Worm (Caenorhabditis elegans) whole organism, mixed stage, embryonic: ENCODE measurements around the gene C14C11.7.

Source experiments
- ceh-39 ChIP-seq: fragments of 150-350 bp; optimal IDR thresholded peaks from 2 replicates; lab custom pipeline; 2014; ENCODE audit warnings: missing biosample characterization, missing genetic modification characterization
- ceh-43 ChIP-seq: fragments of 200-800 bp; sonication (Bioruptor generic); optimal IDR thresholded peaks from 2 replicates; lab custom pipeline; 2018; ENCODE audit warnings: mild to moderate bottlenecking, missing genetic modification characterization, moderate library complexity, missing compliant biosample characterization
- ceh-83 ChIP-seq: fragments of 200-800 bp; sonication (Bioruptor generic); optimal IDR thresholded peaks from 2 replicates; lab custom pipeline; 2018; ENCODE audit warnings: mild to moderate bottlenecking, missing genetic modification characterization, missing compliant biosample characterization
- ces-1 ChIP-seq: fragments of 150-350 bp; optimal IDR thresholded peaks from 2 replicates; lab custom pipeline; 2014; ENCODE audit warnings: missing biosample characterization, missing genetic modification reagents, missing genetic modification characterization
- cnd-1 ChIP-seq: fragments of 200-800 bp; sonication (Bioruptor generic); optimal IDR thresholded peaks from 2 replicates; lab custom pipeline; 2018; ENCODE audit warnings: mild to moderate bottlenecking, missing genetic modification characterization, missing compliant biosample characterization
- drap-1 ChIP-seq: fragments of 200-800 bp; sonication (Bioruptor generic); optimal IDR thresholded peaks from 3 replicates; lab custom pipeline; 2018; ENCODE audit warnings: mild to moderate bottlenecking, missing genetic modification characterization, missing compliant biosample characterization
- elt-1 ChIP-seq: sonication (generic microtip); optimal IDR thresholded peaks from 2 replicates; lab custom pipeline; 2017; ENCODE audit warnings: missing genetic modification characterization, mild to moderate bottlenecking, missing compliant biosample characterization, antibody characterized with exemption, moderate library complexity, borderline replicate concordance; ENCODE audit not compliant: insufficient read depth
- elt-3 ChIP-seq: fragments of 150-350 bp; optimal IDR thresholded peaks from 2 replicates; lab custom pipeline; 2014; ENCODE audit warnings: missing biosample characterization, missing genetic modification characterization
- flh-1 ChIP-seq: fragments of 200-800 bp; sonication (Bioruptor generic); optimal IDR thresholded peaks from 2 replicates; lab custom pipeline; 2018; ENCODE audit warnings: mild to moderate bottlenecking, missing genetic modification characterization, moderate library complexity, missing compliant biosample characterization
- ham-2 ChIP-seq: fragments of 200-800 bp; sonication (Bioruptor generic); optimal IDR thresholded peaks from 2 replicates; lab custom pipeline; 2018; ENCODE audit warnings: mild to moderate bottlenecking, missing genetic modification characterization, missing compliant biosample characterization
- hlh-1 ChIP-seq: fragments of 150-350 bp; optimal IDR thresholded peaks from 2 replicates; lab custom pipeline; 2014; ENCODE audit warnings: missing biosample characterization, missing genetic modification reagents, missing genetic modification characterization
- lin-32 ChIP-seq: fragments of 200-800 bp; sonication (Bioruptor generic); optimal IDR thresholded peaks from 2 replicates; lab custom pipeline; 2018; ENCODE audit warnings: mild to moderate bottlenecking, missing genetic modification characterization, missing compliant biosample characterization
- lsy-2 ChIP-seq: fragments of 150-350 bp; optimal IDR thresholded peaks from 2 replicates; lab custom pipeline; 2014; ENCODE audit warnings: missing biosample characterization, missing genetic modification characterization
- mab-5 ChIP-seq: fragments of 150-350 bp; optimal IDR thresholded peaks from 2 replicates; lab custom pipeline; 2014; ENCODE audit warnings: missing biosample characterization, missing genetic modification characterization
- mep-1 ChIP-seq: fragments of 150-350 bp; optimal IDR thresholded peaks from 2 replicates; lab custom pipeline; 2017; ENCODE audit warnings: missing biosample characterization, missing genetic modification reagents, missing genetic modification characterization, inconsistent platforms
- mls-2 ChIP-seq: sonication (generic microtip); optimal IDR thresholded peaks from 2 replicates; lab custom pipeline; 2016; ENCODE audit warnings: mild to moderate bottlenecking, missing genetic modification characterization, moderate library complexity, missing compliant biosample characterization
- nhr-12 ChIP-seq: fragments of 150-350 bp; optimal IDR thresholded peaks from 2 replicates; lab custom pipeline; 2014; ENCODE audit warnings: missing biosample characterization, missing genetic modification characterization
- nhr-2 ChIP-seq: fragments of 150-350 bp; optimal IDR thresholded peaks from 2 replicates; lab custom pipeline; 2014; ENCODE audit warnings: missing biosample characterization, missing genetic modification characterization
- nhr-237 ChIP-seq: fragments of 150-350 bp; optimal IDR thresholded peaks from 2 replicates; lab custom pipeline; 2014; ENCODE audit warnings: missing biosample characterization, missing genetic modification characterization
- nhr-28 ChIP-seq: fragments of 150-350 bp; optimal IDR thresholded peaks from 2 replicates; lab custom pipeline; 2014; ENCODE audit warnings: missing biosample characterization, missing genetic modification characterization
- nhr-76 ChIP-seq: sonication (generic microtip); optimal IDR thresholded peaks from 2 replicates; lab custom pipeline; 2017; ENCODE audit warnings: missing biosample characterization, missing genetic modification characterization
- pha-4 ChIP-seq: fragments of 150-350 bp; optimal IDR thresholded peaks from 2 replicates; lab custom pipeline; 2018; ENCODE audit warnings: missing biosample characterization, missing genetic modification reagents, missing genetic modification characterization
- sem-2 ChIP-seq: fragments of 200-800 bp; sonication (Bioruptor generic); optimal IDR thresholded peaks from 2 replicates; lab custom pipeline; 2018; ENCODE audit warnings: mild to moderate bottlenecking, missing genetic modification characterization, missing compliant biosample characterization
- snpc-4 ChIP-seq: fragments of 150-350 bp; optimal IDR thresholded peaks from 2 replicates; lab custom pipeline; 2014; ENCODE audit warnings: missing biosample characterization, missing genetic modification characterization
- sptf-1 ChIP-seq: sonication (generic microtip); optimal IDR thresholded peaks from 2 replicates; lab custom pipeline; 2017; ENCODE audit warnings: mild to moderate bottlenecking, missing genetic modification characterization, moderate library complexity, missing compliant biosample characterization
- tbx-8 ChIP-seq: fragments of 200-800 bp; sonication (Bioruptor generic); optimal IDR thresholded peaks from 2 replicates; lab custom pipeline; 2018; ENCODE audit warnings: mild to moderate bottlenecking, missing genetic modification characterization, moderate library complexity, missing compliant biosample characterization
- unc-120 ChIP-seq: sonication (generic microtip); optimal IDR thresholded peaks from 2 replicates; lab custom pipeline; 2017; ENCODE audit warnings: missing genetic modification characterization, missing compliant biosample characterization; ENCODE audit not compliant: poor library complexity, severe bottlenecking
- unc-39 ChIP-seq: fragments of 150-350 bp; optimal IDR thresholded peaks from 2 replicates; lab custom pipeline; 2014; ENCODE audit warnings: missing biosample characterization, missing genetic modification characterization
- unc-62 ChIP-seq: fragments of 150-350 bp; optimal IDR thresholded peaks from 2 replicates; lab custom pipeline; 2014; ENCODE audit warnings: missing biosample characterization, missing genetic modification reagents, missing genetic modification characterization
- ztf-11 ChIP-seq: fragments of 150-350 bp; optimal IDR thresholded peaks from 2 replicates; lab custom pipeline; 2014; ENCODE audit warnings: missing biosample characterization, missing genetic modification characterization

The C14C11.7 gene

ce11 chrV:5704467-5704866 is 38.6 kb upstream of the C14C11.7 start:
- TF ChIP-seq elt-3 (tag; lab: Kevin White, UChicago) (no peak), nhr-2 (no peak), ceh-83 (GFP tag; lab: Kevin White, UChicago) (no peak), unc-39 (no peak), elt-1 (no peak)

ce11 chrV:5701106-5701505 is 35.2 kb upstream of the C14C11.7 start:
- no peak for TF ChIP-seq ham-2
- TF ChIP-seq drap-1 (GFP tag; lab: Kevin White, UChicago) = no peak
- no peak for TF ChIP-seq tbx-8 (GFP tag; lab: Kevin White, UChicago)
- TF ChIP-seq nhr-237 (tag; lab: Kevin White, UChicago) = no peak
- TF ChIP-seq, all 35 proteins: peak for 0

- no peak for TF ChIP-seq tbx-8 (GFP tag; lab: Kevin White, UChicago)
- no peak for TF ChIP-seq unc-39
- no peak for TF ChIP-seq pha-4
- no peak for TF ChIP-seq nhr-76 (tag; lab: Kevin White, UChicago)
- TF ChIP-seq nhr-28 (tag; lab: Kevin White, UChicago) = no peak
- TF ChIP-seq lin-32 = no peak
- TF ChIP-seq nhr-237 (tag; lab: Kevin White, UChicago) = no peak
- no peak for TF ChIP-seq ceh-39 (tag; lab: Kevin White, UChicago)
- TF ChIP-seq ceh-43 = no peak
- TF ChIP-seq drap-1 (GFP tag; lab: Kevin White, UChicago) = no peak
- no peak for TF ChIP-seq sem-2 (GFP tag; lab: Kevin White, UChicago)
- TF ChIP-seq ztf-11 = no peak
- no peak for TF ChIP-seq unc-120 (tag; lab: Kevin White, UChicago)
- TF ChIP-seq mep-1 (tag; lab: Kevin White, UChicago) = no peak
- no peak for TF ChIP-seq nhr-12 (tag; lab: Kevin White, UChicago)
- no peak for TF ChIP-seq snpc-4
Observed at ce11 chrV:5699835-5700441, 34.1 kb upstream of the C14C11.7 start, which contains the start of gene clec-1. clec-1 (plus strand) TSS chrV:5700154.

DNA sequence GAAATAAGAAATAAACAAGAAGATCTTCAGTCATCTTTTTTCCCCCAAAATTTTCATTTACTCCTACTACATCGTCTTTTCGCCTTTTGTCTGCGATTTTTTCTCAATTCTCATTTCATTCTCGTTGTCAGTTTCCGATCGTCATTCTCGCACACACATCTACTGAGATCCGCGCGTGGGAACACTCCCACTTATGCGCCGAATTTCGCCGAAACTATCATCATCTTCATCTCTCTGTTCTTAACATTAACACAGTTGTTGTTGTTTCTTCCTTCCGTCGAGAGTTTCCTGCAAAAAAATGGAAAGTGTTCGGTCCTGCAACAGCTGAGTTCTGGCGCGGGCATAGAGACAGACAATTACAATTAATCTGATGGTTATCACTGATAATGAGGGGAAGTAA is 31.7 kb upstream of the C14C11.7 start:
- TF ChIP-seq nhr-12 (tag; lab: Kevin White, UChicago) (no peak), ham-2 (no peak), lsy-2 (tag; lab: Kevin White, UChicago) (no peak), unc-62 (GFP tag; lab: Kevin White, UChicago) (no peak), nhr-2 (no peak), sem-2 (GFP tag; lab: Kevin White, UChicago) (no peak), ztf-11 (no peak), hlh-1 (tag; lab: Kevin White, UChicago) (no peak), snpc-4 (no peak), cnd-1 (tag; lab: Kevin White, UChicago) (no peak), elt-1 (no peak), mab-5 (tag; lab: Kevin White, UChicago) (no peak)
- TF ChIP-seq, all 35 proteins: peak for 0

DNA sequence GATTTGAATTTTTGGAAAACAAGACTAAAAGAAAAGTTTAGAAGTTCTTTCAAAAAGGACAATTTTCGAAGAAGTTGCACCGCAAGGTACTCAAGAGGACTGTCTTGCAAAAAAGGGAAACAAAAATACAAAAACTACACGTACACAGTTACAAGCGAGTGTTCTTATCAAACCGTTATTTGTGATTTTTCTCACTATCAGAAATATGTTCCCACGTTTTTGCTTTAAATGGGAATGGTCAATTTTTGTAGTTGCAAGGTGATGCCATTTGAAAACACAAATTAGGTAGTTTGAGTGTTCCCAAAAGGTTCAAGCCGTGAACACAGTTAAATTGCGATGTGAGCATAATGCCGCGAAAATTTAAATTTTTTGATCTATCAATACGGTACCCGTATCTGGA is 30.3 kb upstream of the C14C11.7 start:
- TF ChIP-seq nhr-12 (tag; lab: Kevin White, UChicago) (no peak), sptf-1 (tag; lab: Kevin White, UChicago) (no peak), mls-2 (tag; lab: Kevin White, UChicago) (no peak), flh-1 (GFP tag; lab: Kevin White, UChicago) (no peak), hlh-1 (tag; lab: Kevin White, UChicago) (no peak), nhr-2 (no peak), lin-32 (no peak)

ce11 chrV:5695635-5696034 is 29.7 kb upstream of the C14C11.7 start:
- no peak for TF ChIP-seq ces-1 (GFP tag; lab: Kevin White, UChicago)
- TF ChIP-seq unc-120 (tag; lab: Kevin White, UChicago) = no peak
- TF ChIP-seq nhr-12 (tag; lab: Kevin White, UChicago) = no peak
- TF ChIP-seq nhr-2 = no peak
- TF ChIP-seq ham-2 = no peak
- no peak for TF ChIP-seq elt-1
- TF ChIP-seq ztf-11 = no peak
